Worm (Caenorhabditis elegans) whole organism, L4 larva: ENCODE data around the gene W02D7.12.

Experiments
- T26A8.4 ChIP-seq: fragments of 200-800 bp; sonication (Bioruptor generic); IDR thresholded peaks from 2 replicates; pipeline ENCODE4 v1.3.6; 2022; ENCODE audit warnings: missing genetic modification characterization, missing compliant biosample characterization
- Y48G9A.11 ChIP-seq: fragments of 200-800 bp; sonication (Bioruptor generic); IDR thresholded peaks from 2 replicates; pipeline ENCODE4 v1.3.6; 2022; ENCODE audit warnings: missing genetic modification reagents, missing genetic modification characterization, missing compliant biosample characterization
- ZK337.2 ChIP-seq: fragments of 200-800 bp; sonication (Bioruptor generic); IDR thresholded peaks from 2 replicates; pipeline ENCODE4 v1.3.6; 2022; ENCODE audit warnings: missing genetic modification reagents, missing genetic modification characterization, missing compliant biosample characterization
- aha-1 ChIP-seq: fragments of 150-350 bp; peaks from one replicate; lab custom pipeline; 2014; ENCODE audit warnings: missing biosample characterization, missing genetic modification characterization
- ceh-32 ChIP-seq: sonication (generic microtip); optimal IDR thresholded peaks from 2 replicates; lab custom pipeline; 2016; ENCODE audit warnings: mild to moderate bottlenecking, missing genetic modification characterization, missing compliant biosample characterization; ENCODE audit not compliant: poor library complexity
- ceh-44 ChIP-seq: fragments of 200-800 bp; sonication (Bioruptor generic); IDR thresholded peaks from 2 replicates; pipeline ENCODE4 v1.3.6; 2022; ENCODE audit warnings: missing genetic modification reagents, missing genetic modification characterization, missing compliant biosample characterization
- ceh-62 ChIP-seq: sonication (generic microtip); optimal IDR thresholded peaks from 2 replicates; lab custom pipeline; 2017; ENCODE audit warnings: missing biosample characterization, missing genetic modification characterization
- ces-1 ChIP-seq: fragments of 150-350 bp; sonication (generic microtip); optimal IDR thresholded peaks from 4 replicates; lab custom pipeline; 2014; ENCODE audit warnings: missing biosample characterization, missing genetic modification reagents, missing genetic modification characterization
- ctbp-1 ChIP-seq: fragments of 200-800 bp; sonication (Bioruptor generic); IDR thresholded peaks from 2 replicates; pipeline ENCODE4 v1.3.6; 2022; ENCODE audit warnings: missing genetic modification reagents, missing genetic modification characterization, missing compliant biosample characterization
- daf-16 ChIP-seq, 3 experiments: sonication (generic microtip); optimal IDR thresholded peaks; 2 replicates each; lab custom pipeline; 2016 to 2017; ENCODE audit warnings: missing genetic modification characterization in 3 of 3, missing genetic modification reagents in 3 of 3, mild to moderate bottlenecking in 2 of 3, missing compliant biosample characterization in 2 of 3, missing biosample characterization in 1 of 3, moderate library complexity in 1 of 3
- daf-19 ChIP-seq: fragments of 200-800 bp; sonication (Bioruptor generic); conservative IDR thresholded peaks from 2 replicates; pipeline ENCODE4 v1.3.6; 2022; ENCODE audit warnings: missing genetic modification characterization, missing compliant biosample characterization
- dmd-6 ChIP-seq: fragments of 200-800 bp; sonication (Bioruptor generic); IDR thresholded peaks from 2 replicates; pipeline ENCODE4 v1.3.6; 2022; ENCODE audit warnings: missing genetic modification reagents, missing genetic modification characterization, missing compliant biosample characterization
- dmd-9 ChIP-seq: fragments of 200-800 bp; sonication (Bioruptor generic); IDR thresholded peaks from 2 replicates; pipeline ENCODE4 v1.3.6; 2022; ENCODE audit warnings: missing genetic modification reagents, missing genetic modification characterization, missing compliant biosample characterization
- duxl-1 ChIP-seq: sonication (generic microtip); optimal IDR thresholded peaks from 2 replicates; lab custom pipeline; 2016; ENCODE audit warnings: mild to moderate bottlenecking, missing genetic modification characterization, moderate library complexity, missing compliant biosample characterization; ENCODE audit not compliant: poor library complexity
- dve-1 ChIP-seq: sonication (generic microtip); optimal IDR thresholded peaks from 2 replicates; lab custom pipeline; 2017; ENCODE audit warnings: antibody characterized with exemption, mild to moderate bottlenecking, missing genetic modification characterization, missing compliant biosample characterization; ENCODE audit not compliant: insufficient read depth
- egl-27 ChIP-seq: sonication (generic microtip); optimal IDR thresholded peaks from 3 replicates; lab custom pipeline; 2017; ENCODE audit warnings: missing biosample characterization, missing genetic modification reagents, missing genetic modification characterization
- fkh-10 ChIP-seq: fragments of 150-350 bp; optimal IDR thresholded peaks from 2 replicates; lab custom pipeline; 2014; ENCODE audit warnings: missing biosample characterization, missing genetic modification reagents, missing genetic modification characterization
- hif-1 ChIP-seq, 2 experiments: sonication (generic microtip); optimal IDR thresholded peaks; 2 replicates each; lab custom pipeline; 2016 to 2017; ENCODE audit warnings: missing compliant biosample characterization in 2 of 2, missing genetic modification characterization in 2 of 2, missing genetic modification reagents in 2 of 2, missing genotype in 2 of 2, mild to moderate bottlenecking in 1 of 2
- hlh-30 ChIP-seq: sonication (generic microtip); optimal IDR thresholded peaks from 2 replicates; lab custom pipeline; 2017; ENCODE audit warnings: antibody characterized with exemption, mild to moderate bottlenecking, missing genetic modification characterization, missing compliant biosample characterization; ENCODE audit not compliant: insufficient read depth
- lin-38 ChIP-seq: fragments of 200-800 bp; sonication (Bioruptor generic); IDR thresholded peaks from 2 replicates; pipeline ENCODE4 v1.3.6; 2022; ENCODE audit warnings: missing genetic modification reagents, missing genetic modification characterization, missing compliant biosample characterization
- mxl-2 ChIP-seq: fragments of 200-800 bp; sonication (Bioruptor generic); conservative IDR thresholded peaks from 2 replicates; pipeline ENCODE4 v1.3.6; 2022; ENCODE audit warnings: missing genetic modification reagents, missing genetic modification characterization, missing compliant biosample characterization
- mxl-3 ChIP-seq: fragments of 200-800 bp; sonication (Bioruptor generic); optimal IDR thresholded peaks from 2 replicates; lab custom pipeline; 2018; ENCODE audit warnings: mild to moderate bottlenecking, missing genetic modification characterization, missing compliant biosample characterization
- nhr-102 ChIP-seq: sonication (generic microtip); optimal IDR thresholded peaks from 2 replicates; lab custom pipeline; 2016; ENCODE audit warnings: mild to moderate bottlenecking, missing genetic modification characterization, moderate library complexity, missing compliant biosample characterization
- nhr-111 ChIP-seq: fragments of 200-800 bp; sonication (Bioruptor generic); optimal IDR thresholded peaks from 2 replicates; lab custom pipeline; 2018; ENCODE audit warnings: mild to moderate bottlenecking, missing genetic modification characterization, missing compliant biosample characterization
- nhr-237 ChIP-seq: sonication (generic microtip); optimal IDR thresholded peaks from 2 replicates; lab custom pipeline; 2017; ENCODE audit warnings: missing biosample characterization, missing genetic modification characterization
- nhr-25 ChIP-seq: sonication (generic microtip); optimal IDR thresholded peaks from 2 replicates; lab custom pipeline; 2017; ENCODE audit warnings: missing genetic modification characterization, mild to moderate bottlenecking, missing compliant biosample characterization, antibody characterized with exemption, moderate library complexity, borderline replicate concordance; ENCODE audit not compliant: insufficient read depth
- nhr-28 ChIP-seq: fragments of 150-350 bp; optimal IDR thresholded peaks from 2 replicates; lab custom pipeline; 2014; ENCODE audit warnings: missing biosample characterization, missing genetic modification characterization
- nhr-41 ChIP-seq: fragments of 200-800 bp; sonication (Bioruptor generic); IDR thresholded peaks from 2 replicates; pipeline ENCODE4 v1.3.6; 2022; ENCODE audit warnings: missing genetic modification reagents, missing genetic modification characterization, missing compliant biosample characterization
- nhr-48 ChIP-seq: sonication (generic microtip); optimal IDR thresholded peaks from 2 replicates; lab custom pipeline; 2016; ENCODE audit warnings: mild to moderate bottlenecking, missing genetic modification characterization, missing compliant biosample characterization
- nhr-6 ChIP-seq: fragments of 150-350 bp; optimal IDR thresholded peaks from 2 replicates; lab custom pipeline; 2014; ENCODE audit warnings: missing biosample characterization, missing genetic modification characterization
- php-3 ChIP-seq: fragments of 200-800 bp; sonication (Bioruptor generic); IDR thresholded peaks from 2 replicates; pipeline ENCODE4 v1.3.6; 2022; ENCODE audit warnings: missing genetic modification reagents, missing genetic modification characterization, missing compliant biosample characterization
- sdz-12 ChIP-seq: fragments of 200-800 bp; sonication (Bioruptor generic); optimal IDR thresholded peaks from 2 replicates; lab custom pipeline; 2018; ENCODE audit warnings: mild to moderate bottlenecking, missing genetic modification characterization, missing compliant biosample characterization
- set-16 ChIP-seq: fragments of 200-800 bp; sonication (Bioruptor generic); IDR thresholded peaks from 2 replicates; pipeline ENCODE4 v1.3.6; 2022; ENCODE audit warnings: missing genetic modification reagents, missing genetic modification characterization, missing compliant biosample characterization
- snpc-1.2 ChIP-seq: fragments of 200-800 bp; sonication (Bioruptor generic); IDR thresholded peaks from 2 replicates; pipeline ENCODE4 v1.3.6; 2022; ENCODE audit warnings: missing genetic modification reagents, missing genetic modification characterization, missing compliant biosample characterization
- unc-62 ChIP-seq, 3 experiments: fragments of 150-350 bp in 1 of 3; sonication (generic microtip); optimal IDR thresholded peaks in 2 of 3; peaks in 1 of 3; 1 replicate in 1 of 3; 2 replicates in 2 of 3; lab custom pipeline; 2014 to 2017; ENCODE audit warnings: missing biosample characterization in 3 of 3, missing genetic modification characterization in 3 of 3, missing genetic modification reagents in 3 of 3, missing genotype in 1 of 3
- zfp-2 ChIP-seq: sonication (generic microtip); optimal IDR thresholded peaks from 2 replicates; lab custom pipeline; 2016; ENCODE audit warnings: mild to moderate bottlenecking, missing genetic modification characterization, missing compliant biosample characterization

W02D7.12 gene

ce11 chrV:8280770-8281169 lies 30.5 kb upstream of the W02D7.12 start, which contains the start of gene str-135:
Gene str-135 (minus strand): TSS chrV:8280870.
- no peak for TF ChIP-seq daf-19 (GFP tag; lab: Robert Waterston, UW)
- TF ChIP-seq aha-1 (tag; lab: Kevin White, UChicago), result no peak
- TF ChIP-seq nhr-6 (tag; lab: Kevin White, UChicago), result no peak

ce11 chrV:8281646-8282045 lies 29.7 kb upstream of the W02D7.12 start:
- TF ChIP-seq aha-1 (tag; lab: Kevin White, UChicago) (peak; percentile 81), fkh-10 (GFP tag; lab: Kevin White, UChicago) (no peak)

- TF ChIP-seq aha-1 (tag; lab: Kevin White, UChicago) (peak; percentile 62), ces-1 (GFP tag; lab: Kevin White, UChicago) (no peak), dmd-6 (GFP tag; lab: Robert Waterston, UW) (peak; percentile 16; the same call in 1 of the 2 replicates)
- TF ChIP-seq, all 104 proteins: peak for 2
These were observed 28.4 kb upstream of the W02D7.12 start for ce11 chrV:8282933-8283332.

- TF ChIP-seq duxl-1, result no peak
- no peak for TF ChIP-seq nhr-41 (GFP tag; lab: Robert Waterston, UW)
- TF ChIP-seq unc-62 (GFP tag; optimal IDR thresholded peaks at IDR 0.05 in 1 of 2; lab: Kevin White, UChicago), result peak in 1 of 2 experiments; percentile 78
- no peak for TF ChIP-seq unc-62 (tag; optimal IDR thresholded peaks at IDR 0.05; lab: Kevin White, UChicago)
These were observed 26.5 kb upstream of the W02D7.12 start, which contains the start of gene slc-17.5 for ce11 chrV:8284800-8285199. Gene slc-17.5 (minus strand): TSS chrV:8284900.

ce11 chrV:8285455-8285854 lies 25.9 kb upstream of the W02D7.12 start:
- TF ChIP-seq mxl-2 (no peak), nhr-237 (no peak), nhr-41 (GFP tag; lab: Robert Waterston, UW) (no peak), snpc-1.2 (GFP tag; lab: Robert Waterston, UW) (no peak), lin-38 (GFP tag; lab: Robert Waterston, UW) (no peak), set-16 (no peak), nhr-28 (tag; lab: Kevin White, UChicago) (peak; percentile 26), dmd-6 (GFP tag; lab: Robert Waterston, UW) (peak; percentile 58; the same call in 1 of the 2 replicates), ZK337.2 (GFP tag; lab: Robert Waterston, UW) (no peak), T26A8.4 (GFP tag; lab: Robert Waterston, UW) (no peak), mxl-3 (GFP tag; lab: Kevin White, UChicago) (no peak)

- TF ChIP-seq daf-16 (GFP tag; optimal IDR thresholded peaks at IDR 0.05; lab: Kevin White, UChicago) (peak in 1 of 2 experiments; percentile 17), daf-16 (tag; optimal IDR thresholded peaks at IDR 0.05; lab: Kevin White, UChicago) (no peak), aha-1 (tag; lab: Kevin White, UChicago) (peak; percentile 92), nhr-48 (tag; lab: Kevin White, UChicago) (peak; percentile 94), hif-1 (tag; optimal IDR thresholded peaks at IDR 0.05; lab: Kevin White, UChicago) (peak in 1 of 2 experiments; percentile 78), snpc-1.2 (GFP tag; lab: Robert Waterston, UW) (no peak), ceh-62 (tag; lab: Kevin White, UChicago) (no peak), nhr-111 (no peak), ctbp-1 (GFP tag; lab: Robert Waterston, UW) (peak; percentile 50; the same call in 1 of the 2 replicates), dmd-6 (GFP tag; lab: Robert Waterston, UW) (peak; percentile 22; the same call in 1 of the 2 replicates), hlh-30 (tag; lab: Kevin White, UChicago) (peak; percentile 66)
These were observed 23.0 kb upstream of the W02D7.12 start for ce11 chrV:8288125-8288806.

- TF ChIP-seq ceh-32 (tag; lab: Kevin White, UChicago) (no peak), ceh-44 (no peak), dmd-6 (GFP tag; lab: Robert Waterston, UW) (no peak), dve-1 (tag; lab: Kevin White, UChicago) (no peak), zfp-2 (tag; lab: Kevin White, UChicago) (no peak), php-3 (no peak), sdz-12 (GFP tag; lab: Kevin White, UChicago) (no peak), Y48G9A.11 (GFP tag; lab: Robert Waterston, UW) (no peak), egl-27 (tag; lab: Kevin White, UChicago) (no peak), dmd-9 (GFP tag; lab: Robert Waterston, UW) (no peak), nhr-25 (tag; lab: Kevin White, UChicago) (no peak), nhr-102 (no peak), fkh-10 (GFP tag; lab: Kevin White, UChicago) (no peak)
These were observed 19.5 kb upstream of the W02D7.12 start, which contains the start of gene srg-33 for ce11 chrV:8291764-8292163. Gene srg-33 (plus strand): TSS chrV:8292064.
